Worm (Caenorhabditis elegans) whole organism, L4 larva: Measurements from ENCODE around the gene daf-41.

Experiments
- D1046.2 ChIP-seq: fragments of 200-800 bp; sonication (Bioruptor generic); IDR thresholded peaks from 2 replicates; pipeline ENCODE4 v1.3.6; 2022; ENCODE audit warnings: missing genetic modification characterization, missing compliant biosample characterization
- F37D6.2 ChIP-seq: sonication (generic microtip); optimal IDR thresholded peaks from 2 replicates; lab custom pipeline; 2016; ENCODE audit warnings: mild to moderate bottlenecking, missing genetic modification characterization, missing compliant biosample characterization
- ceh-82 ChIP-seq: sonication (generic microtip); optimal IDR thresholded peaks from 2 replicates; lab custom pipeline; 2017; ENCODE audit warnings: missing biosample characterization, missing genetic modification characterization
- ctbp-1 ChIP-seq: fragments of 200-800 bp; sonication (Bioruptor generic); IDR thresholded peaks from 2 replicates; pipeline ENCODE4 v1.3.6; 2022; ENCODE audit warnings: missing genetic modification reagents, missing genetic modification characterization, missing compliant biosample characterization
- daf-16 ChIP-seq, 3 experiments: sonication (generic microtip); optimal IDR thresholded peaks; 2 replicates each; lab custom pipeline; 2016 to 2017; ENCODE audit warnings: missing genetic modification characterization in 3 of 3, missing genetic modification reagents in 3 of 3, mild to moderate bottlenecking in 2 of 3, missing compliant biosample characterization in 2 of 3, missing biosample characterization in 1 of 3, moderate library complexity in 1 of 3
- dmd-6 ChIP-seq: fragments of 200-800 bp; sonication (Bioruptor generic); IDR thresholded peaks from 2 replicates; pipeline ENCODE4 v1.3.6; 2022; ENCODE audit warnings: missing genetic modification reagents, missing genetic modification characterization, missing compliant biosample characterization
- dmd-9 ChIP-seq: fragments of 200-800 bp; sonication (Bioruptor generic); IDR thresholded peaks from 2 replicates; pipeline ENCODE4 v1.3.6; 2022; ENCODE audit warnings: missing genetic modification reagents, missing genetic modification characterization, missing compliant biosample characterization
- gei-8 ChIP-seq: fragments of 200-800 bp; sonication (Bioruptor generic); optimal IDR thresholded peaks from 2 replicates; lab custom pipeline; 2018; ENCODE audit warnings: mild to moderate bottlenecking, missing genetic modification characterization, missing compliant biosample characterization
- lin-1 ChIP-seq: fragments of 200-800 bp; sonication (Bioruptor generic); IDR thresholded peaks from 2 replicates; pipeline ENCODE4 v1.3.6; 2022; ENCODE audit warnings: missing genetic modification reagents, missing genetic modification characterization, missing compliant biosample characterization
- madf-9 ChIP-seq: fragments of 200-800 bp; sonication (Bioruptor generic); conservative IDR thresholded peaks from 2 replicates; pipeline ENCODE4 v1.3.6; 2022; ENCODE audit warnings: missing genetic modification reagents, missing genetic modification characterization, missing compliant biosample characterization
- mdt-29 ChIP-seq: fragments of 200-800 bp; sonication (Bioruptor generic); IDR thresholded peaks from 2 replicates; pipeline ENCODE4 v1.3.6; 2022; ENCODE audit warnings: missing genetic modification reagents, missing genetic modification characterization, missing compliant biosample characterization
- nhr-102 ChIP-seq: sonication (generic microtip); optimal IDR thresholded peaks from 2 replicates; lab custom pipeline; 2016; ENCODE audit warnings: mild to moderate bottlenecking, missing genetic modification characterization, moderate library complexity, missing compliant biosample characterization
- nhr-28 ChIP-seq: fragments of 150-350 bp; optimal IDR thresholded peaks from 2 replicates; lab custom pipeline; 2014; ENCODE audit warnings: missing biosample characterization, missing genetic modification characterization
- nhr-76 ChIP-seq: fragments of 150-350 bp; optimal IDR thresholded peaks from 2 replicates; lab custom pipeline; 2014; ENCODE audit warnings: missing biosample characterization, missing genetic modification characterization
- skn-1 ChIP-seq: fragments of 150-350 bp; optimal IDR thresholded peaks from 2 replicates; lab custom pipeline; 2014; ENCODE audit warnings: missing biosample characterization, missing genetic modification characterization
- snpc-1.2 ChIP-seq: fragments of 200-800 bp; sonication (Bioruptor generic); IDR thresholded peaks from 2 replicates; pipeline ENCODE4 v1.3.6; 2022; ENCODE audit warnings: missing genetic modification reagents, missing genetic modification characterization, missing compliant biosample characterization
- vab-7 ChIP-seq: fragments of 200-800 bp; sonication (Bioruptor generic); IDR thresholded peaks from 2 replicates; pipeline ENCODE4 v1.3.6; 2022; ENCODE audit warnings: missing genetic modification reagents, missing genetic modification characterization, missing compliant biosample characterization
- zag-1 ChIP-seq: fragments of 150-350 bp; optimal IDR thresholded peaks from 2 replicates; lab custom pipeline; 2014; ENCODE audit warnings: missing biosample characterization, missing genetic modification characterization
- zip-2 ChIP-seq: fragments of 150-350 bp; optimal IDR thresholded peaks from 2 replicates; lab custom pipeline; 2014; ENCODE audit warnings: missing biosample characterization, missing genetic modification characterization

daf-41 gene

DNA sequence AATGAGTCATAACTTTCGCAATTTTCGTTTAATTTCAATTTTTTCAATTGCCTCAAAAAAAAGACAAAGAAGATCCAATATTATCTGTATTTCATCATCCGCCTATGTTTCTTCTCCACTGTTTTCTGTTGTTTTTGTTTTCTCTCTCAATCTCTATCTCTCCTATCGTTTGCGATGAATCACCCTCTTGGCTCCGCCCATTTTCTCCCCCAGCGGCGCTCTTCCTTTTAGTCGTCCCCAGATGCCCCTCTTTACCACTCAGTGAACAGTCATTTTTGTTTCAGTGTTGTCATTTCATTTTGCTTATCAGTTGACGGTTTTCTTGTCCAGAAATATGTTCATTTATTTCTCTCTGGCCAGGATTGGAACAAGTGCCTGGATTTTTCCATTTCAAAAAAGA, 49.7 kb downstream of the daf-41 start (continued):
- no peak for TF ChIP-seq mdt-29 (GFP tag; lab: Robert Waterston, UW)
- TF ChIP-seq ceh-82 (tag; lab: Kevin White, UChicago), result no peak
- TF ChIP-seq lin-1, result no peak
- 0 out of 2 replicates have a peak, but pooled peaks have one; percentile 18 for TF ChIP-seq madf-9 (GFP tag; lab: Robert Waterston, UW)
- TF ChIP-seq gei-8, result no peak
- no peak for TF ChIP-seq ctbp-1 (GFP tag; lab: Robert Waterston, UW)
- no peak for TF ChIP-seq dmd-6
- TF ChIP-seq vab-7 (GFP tag; lab: Robert Waterston, UW), result no peak
- no peak for TF ChIP-seq snpc-1.2 (GFP tag; lab: Robert Waterston, UW)
- TF ChIP-seq nhr-28 (tag; lab: Kevin White, UChicago), result peak; percentile 52
- TF ChIP-seq dmd-9, result no peak
- no peak for TF ChIP-seq F37D6.2 (tag; lab: Kevin White, UChicago)
- no peak for TF ChIP-seq nhr-102 (tag; lab: Kevin White, UChicago)
- TF ChIP-seq daf-16 (GFP tag; optimal IDR thresholded peaks at IDR 0.05; lab: Kevin White, UChicago), result no peak
- TF ChIP-seq daf-16 (tag; optimal IDR thresholded peaks at IDR 0.05; lab: Kevin White, UChicago), result peak; percentile 73
- TF ChIP-seq zip-2 (tag; lab: Kevin White, UChicago), result no peak
- TF ChIP-seq zag-1 (tag; lab: Kevin White, UChicago), result no peak
- TF ChIP-seq skn-1, result no peak
- no peak for TF ChIP-seq D1046.2 (GFP tag; lab: Robert Waterston, UW)
- TF ChIP-seq nhr-76 (tag; lab: Kevin White, UChicago), result no peak
